Fruit fly (Drosophila melanogaster) whole organism, prepupa: Measurements from ENCODE around the gene jhamt.

Source experiments
- CG3032 ChIP-seq: fragments of 200-800 bp; optimal IDR thresholded peaks from 2 replicates; lab custom pipeline; 2019; ENCODE audit warnings: missing biosample characterization, mild to moderate bottlenecking, missing genetic modification characterization, moderate library complexity
- Hr39 ChIP-seq: fragments of 200-800 bp; sonication (Bioruptor generic); optimal IDR thresholded peaks from 2 replicates; lab custom pipeline; 2016; ENCODE audit warnings: missing biosample characterization, missing genetic modification characterization
- fd59A ChIP-seq: fragments of 200-800 bp; sonication (Bioruptor generic); optimal IDR thresholded peaks from 2 replicates; lab custom pipeline; 2017; ENCODE audit warnings: missing biosample characterization, mild to moderate bottlenecking, missing genetic modification characterization, missing genetic modification reagents

DNA sequence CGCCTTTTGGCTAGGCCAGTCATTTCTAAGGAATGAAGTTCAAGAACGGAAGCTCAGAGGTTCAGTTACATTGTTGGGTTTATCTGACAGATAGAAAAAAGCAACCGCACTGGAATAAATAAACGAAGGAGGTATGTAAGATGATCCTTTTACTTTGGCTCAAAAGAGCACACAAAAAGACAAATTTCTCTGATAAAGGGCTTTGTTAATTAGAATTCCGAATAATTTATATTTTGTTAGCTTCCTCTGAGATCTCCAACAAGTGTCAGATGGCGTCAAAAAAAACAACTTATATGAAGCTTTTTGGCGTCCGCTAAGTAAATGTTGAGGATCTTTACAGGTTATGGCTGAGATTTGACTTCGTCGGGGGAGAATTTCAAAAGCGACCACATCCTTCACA, 27.9 kb upstream of the jhamt start, which contains the start of gene CG31817:
- no peak for TF ChIP-seq Hr39 (GFP tag; lab: Kevin White, UChicago)
- TF ChIP-seq CG3032 (tag; lab: Kevin White, UChicago): no peak
- TF ChIP-seq fd59A (GFP tag; lab: Kevin White, UChicago): no peak
